Fruit fly (Drosophila melanogaster): ENCODE measurements around the gene Atu.

dm6 chr3R:5591398-5591853 lies 21.7 kb upstream of the Atu start, which contains the start of the genes noi and Vha26:
- TF ChIP-seq CG16779 (tag; optimal IDR thresholded peaks at IDR 0.05) (no peak), CG6854 (GFP tag; optimal IDR thresholded peaks at IDR 0.05) (peak; percentile 10), Ets96B (tag; optimal IDR thresholded peaks at IDR 0.05) (peak; percentile 7)
